Worm (Caenorhabditis elegans) whole organism, young adult: ENCODE results near the gene R13A1.5.

Experiments used
- B0035.1 ChIP-seq: sonication (generic microtip); optimal IDR thresholded peaks from 2 replicates; lab custom pipeline; 2016; ENCODE audit warnings: missing genetic modification characterization, mild to moderate bottlenecking, missing compliant biosample characterization, missing genotype, missing genetic modification reagents
- F22D6.2 ChIP-seq: sonication (generic microtip); optimal IDR thresholded peaks from 2 replicates; lab custom pipeline; 2016; ENCODE audit warnings: mild to moderate bottlenecking, missing genetic modification characterization, missing compliant biosample characterization
- F23B12.7 ChIP-seq: sonication (generic microtip); optimal IDR thresholded peaks from 2 replicates; lab custom pipeline; 2017; ENCODE audit warnings: missing genetic modification characterization, mild to moderate bottlenecking, missing compliant biosample characterization, antibody characterized with exemption, moderate library complexity; ENCODE audit not compliant: insufficient read depth
- F37B4.10 ChIP-seq: fragments of 200-800 bp; sonication (Bioruptor generic); IDR thresholded peaks from 2 replicates; pipeline ENCODE4 v1.3.6; 2022; ENCODE audit warnings: missing genetic modification characterization, missing compliant biosample characterization
- F55B11.4 ChIP-seq: sonication (generic microtip); optimal IDR thresholded peaks from 2 replicates; lab custom pipeline; 2016; ENCODE audit warnings: missing compliant biosample characterization, missing genetic modification characterization, borderline replicate concordance; ENCODE audit not compliant: insufficient read depth
- Y53G8AR.9 ChIP-seq: fragments of 200-800 bp; sonication (Bioruptor generic); conservative IDR thresholded peaks from 2 replicates; pipeline ENCODE4 v1.3.6; 2022; ENCODE audit warnings: missing genetic modification reagents, missing genetic modification characterization, missing compliant biosample characterization
- Y67H2A.10 ChIP-seq: fragments of 200-800 bp; sonication (Bioruptor generic); conservative IDR thresholded peaks from 2 replicates; pipeline ENCODE4 v1.3.6; 2022; ENCODE audit warnings: missing genetic modification reagents, missing genetic modification characterization, missing compliant biosample characterization
- Y79H2A.3 ChIP-seq: fragments of 200-800 bp; sonication (Bioruptor generic); conservative IDR thresholded peaks from 2 replicates; pipeline ENCODE4 v1.3.6; 2022; ENCODE audit warnings: missing genetic modification reagents, missing genetic modification characterization, missing compliant biosample characterization
- atf-7 ChIP-seq: sonication (generic microtip); optimal IDR thresholded peaks from 2 replicates; lab custom pipeline; 2017; ENCODE audit warnings: mild to moderate bottlenecking, missing genetic modification characterization, missing compliant biosample characterization
- attf-3 ChIP-seq: fragments of 200-800 bp; sonication (Bioruptor generic); conservative IDR thresholded peaks from 2 replicates; pipeline ENCODE4 v1.3.6; 2022; ENCODE audit warnings: missing genetic modification reagents, missing genetic modification characterization, missing compliant biosample characterization
- bed-1 ChIP-seq: fragments of 200-800 bp; sonication (Bioruptor generic); IDR thresholded peaks from 2 replicates; pipeline ENCODE4 v1.3.6; 2022; ENCODE audit warnings: missing genetic modification reagents, missing genetic modification characterization, missing compliant biosample characterization
- cebp-2 ChIP-seq: fragments of 200-800 bp; sonication (Bioruptor generic); IDR thresholded peaks from 2 replicates; pipeline ENCODE4 v1.3.6; 2022; ENCODE audit warnings: missing genetic modification characterization, missing compliant biosample characterization
- ceh-100 ChIP-seq: fragments of 200-800 bp; sonication (Bioruptor generic); IDR thresholded peaks from 2 replicates; pipeline ENCODE4 v1.3.6; 2022; ENCODE audit warnings: missing genetic modification reagents, missing genetic modification characterization, missing compliant biosample characterization
- ceh-58 ChIP-seq: fragments of 200-800 bp; sonication (Bioruptor generic); IDR thresholded peaks from 2 replicates; pipeline ENCODE4 v1.3.6; 2022; ENCODE audit warnings: missing genetic modification characterization, missing compliant biosample characterization
- ceh-91 ChIP-seq: fragments of 200-800 bp; sonication (Bioruptor generic); IDR thresholded peaks from 2 replicates; pipeline ENCODE4 v1.3.6; 2022; ENCODE audit warnings: missing genetic modification reagents, missing genetic modification characterization, missing compliant biosample characterization
- chd-7 ChIP-seq: sonication (generic microtip); optimal IDR thresholded peaks from 2 replicates; lab custom pipeline; 2016; ENCODE audit warnings: mild to moderate bottlenecking, missing genetic modification characterization, moderate library complexity, missing compliant biosample characterization
- die-1 ChIP-seq: sonication (generic microtip); optimal IDR thresholded peaks from 2 replicates; lab custom pipeline; 2016; ENCODE audit warnings: missing genotype, mild to moderate bottlenecking, missing genetic modification characterization, missing compliant biosample characterization
- egrh-3 ChIP-seq: fragments of 200-800 bp; sonication (Bioruptor generic); IDR thresholded peaks from 2 replicates; pipeline ENCODE4 v1.3.6; 2022; ENCODE audit warnings: missing genetic modification reagents, missing genetic modification characterization, missing compliant biosample characterization
- ekl-4 ChIP-seq: fragments of 200-800 bp; sonication (Bioruptor generic); IDR thresholded peaks from 2 replicates; pipeline ENCODE4 v1.3.6; 2022; ENCODE audit warnings: missing genetic modification reagents, missing genetic modification characterization, missing compliant biosample characterization
- fkh-3 ChIP-seq: sonication (generic microtip); optimal IDR thresholded peaks from 2 replicates; lab custom pipeline; 2016; ENCODE audit warnings: mild to moderate bottlenecking, missing genetic modification characterization, missing compliant biosample characterization
- let-526 ChIP-seq: fragments of 200-800 bp; sonication (Bioruptor generic); IDR thresholded peaks from 2 replicates; pipeline ENCODE4 v1.3.6; 2022; ENCODE audit warnings: missing genetic modification reagents, missing genetic modification characterization, missing compliant biosample characterization
- lin-26 ChIP-seq: fragments of 200-800 bp; sonication (Bioruptor generic); IDR thresholded peaks from 2 replicates; pipeline ENCODE4 v1.3.6; 2022; ENCODE audit warnings: missing genetic modification reagents, missing genetic modification characterization, missing compliant biosample characterization
- lir-1 ChIP-seq: fragments of 200-800 bp; sonication (Bioruptor generic); conservative IDR thresholded peaks from 2 replicates; pipeline ENCODE4 v1.3.6; 2022; ENCODE audit warnings: missing genetic modification reagents, missing genetic modification characterization, missing compliant biosample characterization
- lsy-27 ChIP-seq: sonication (generic microtip); optimal IDR thresholded peaks from 2 replicates; lab custom pipeline; 2017; ENCODE audit warnings: missing genetic modification characterization, mild to moderate bottlenecking, missing compliant biosample characterization, antibody characterized with exemption, missing genotype, borderline replicate concordance; ENCODE audit not compliant: insufficient read depth
- madf-10 ChIP-seq: sonication (generic microtip); optimal IDR thresholded peaks from 2 replicates; lab custom pipeline; 2016; ENCODE audit warnings: mild to moderate bottlenecking, missing genetic modification characterization, missing compliant biosample characterization
- madf-3 ChIP-seq: fragments of 200-800 bp; sonication (Bioruptor generic); IDR thresholded peaks from 2 replicates; pipeline ENCODE4 v1.3.6; 2022; ENCODE audit warnings: missing genetic modification reagents, missing genetic modification characterization, missing compliant biosample characterization
- madf-8 ChIP-seq: fragments of 200-800 bp; sonication (Bioruptor generic); conservative IDR thresholded peaks from 2 replicates; pipeline ENCODE4 v1.3.6; 2022; ENCODE audit warnings: missing genetic modification reagents, missing genetic modification characterization, missing compliant biosample characterization
- mcd-1 ChIP-seq: fragments of 200-800 bp; sonication (Bioruptor generic); IDR thresholded peaks from 2 replicates; pipeline ENCODE4 v1.3.6; 2022; ENCODE audit warnings: missing genetic modification reagents, missing genetic modification characterization, missing compliant biosample characterization
- mel-28 ChIP-seq: sonication (generic microtip); optimal IDR thresholded peaks from 2 replicates; lab custom pipeline; 2016; ENCODE audit warnings: borderline replicate concordance, mild to moderate bottlenecking, missing genetic modification characterization, missing compliant biosample characterization
- mes-4 ChIP-seq: sonication (generic microtip); optimal IDR thresholded peaks from 2 replicates; lab custom pipeline; 2016; ENCODE audit warnings: missing genotype, missing genetic modification characterization, missing compliant biosample characterization
- mxl-1 ChIP-seq: sonication (generic microtip); optimal IDR thresholded peaks from 2 replicates; lab custom pipeline; 2016; ENCODE audit warnings: missing genetic modification characterization, missing compliant biosample characterization
- nfya-2 ChIP-seq: fragments of 200-800 bp; sonication (Bioruptor generic); IDR thresholded peaks from 2 replicates; pipeline ENCODE4 v1.3.6; 2022; ENCODE audit warnings: missing genetic modification reagents, missing genetic modification characterization, missing compliant biosample characterization
- nhr-80 ChIP-seq: sonication (generic microtip); optimal IDR thresholded peaks from 2 replicates; lab custom pipeline; 2016; ENCODE audit warnings: missing genetic modification characterization, missing compliant biosample characterization
- nhr-90 ChIP-seq: sonication (generic microtip); optimal IDR thresholded peaks from 2 replicates; lab custom pipeline; 2016; ENCODE audit warnings: missing genotype, mild to moderate bottlenecking, missing genetic modification characterization, missing compliant biosample characterization
- pha-4 ChIP-seq: fragments of 150-350 bp; sonication (generic microtip); optimal IDR thresholded peaks from 2 replicates; lab custom pipeline; 2014; ENCODE audit warnings: missing biosample characterization, missing genetic modification reagents, missing genetic modification characterization
- rpc-1 ChIP-seq, 2 experiments: fragments of 150-350 bp in 1 of 2; sonication (generic microtip) in 1 of 2; optimal IDR thresholded peaks; 2 replicates each; lab custom pipeline; 2014 to 2018; ENCODE audit warnings: missing biosample characterization in 1 of 2, missing genetic modification characterization in 1 of 2, missing genetic modification reagents in 1 of 2, missing genotype in 1 of 2
- sdz-38 ChIP-seq: sonication (generic microtip); optimal IDR thresholded peaks from 2 replicates; lab custom pipeline; 2016; ENCODE audit warnings: missing genotype, missing genetic modification characterization, missing compliant biosample characterization
- snpc-1.3 ChIP-seq: sonication (generic microtip); optimal IDR thresholded peaks from 2 replicates; lab custom pipeline; 2017; ENCODE audit warnings: missing genetic modification characterization, mild to moderate bottlenecking, missing compliant biosample characterization, antibody characterized with exemption, moderate library complexity, missing genotype, missing genetic modification reagents; ENCODE audit not compliant: insufficient read depth
- sptf-2 ChIP-seq: fragments of 200-800 bp; sonication (Bioruptor generic); optimal IDR thresholded peaks from 2 replicates; lab custom pipeline; 2018; ENCODE audit warnings: mild to moderate bottlenecking, missing genetic modification characterization, missing compliant biosample characterization
- tbp1 ChIP-seq: fragments of 200-800 bp; sonication (Bioruptor generic); optimal IDR thresholded peaks from 2 replicates; lab custom pipeline; 2018; ENCODE audit warnings: mild to moderate bottlenecking, missing genetic modification characterization, missing compliant biosample characterization
- unc-130 ChIP-seq: sonication (generic microtip); optimal IDR thresholded peaks from 2 replicates; lab custom pipeline; 2016; ENCODE audit warnings: missing genetic modification reagents, missing genetic modification characterization, missing compliant biosample characterization
- zfh-2 ChIP-seq: fragments of 200-800 bp; sonication (Bioruptor generic); conservative IDR thresholded peaks from 2 replicates; pipeline ENCODE4 v1.3.6; 2022; ENCODE audit warnings: missing genetic modification reagents, missing genetic modification characterization, missing compliant biosample characterization
- ztf-18 ChIP-seq: sonication (generic microtip); optimal IDR thresholded peaks from 2 replicates; lab custom pipeline; 2016; ENCODE audit warnings: missing genotype, mild to moderate bottlenecking, missing genetic modification characterization, missing compliant biosample characterization
- ztf-22 ChIP-seq: fragments of 200-800 bp; sonication (Bioruptor generic); optimal IDR thresholded peaks from 2 replicates; lab custom pipeline; 2018; ENCODE audit warnings: mild to moderate bottlenecking, missing genetic modification characterization, moderate library complexity, missing compliant biosample characterization
- ztf-3 ChIP-seq: fragments of 200-800 bp; sonication (Bioruptor generic); optimal IDR thresholded peaks from 2 replicates; lab custom pipeline; 2018; ENCODE audit warnings: mild to moderate bottlenecking, missing genetic modification characterization, missing compliant biosample characterization

R13A1.5 gene

DNA sequence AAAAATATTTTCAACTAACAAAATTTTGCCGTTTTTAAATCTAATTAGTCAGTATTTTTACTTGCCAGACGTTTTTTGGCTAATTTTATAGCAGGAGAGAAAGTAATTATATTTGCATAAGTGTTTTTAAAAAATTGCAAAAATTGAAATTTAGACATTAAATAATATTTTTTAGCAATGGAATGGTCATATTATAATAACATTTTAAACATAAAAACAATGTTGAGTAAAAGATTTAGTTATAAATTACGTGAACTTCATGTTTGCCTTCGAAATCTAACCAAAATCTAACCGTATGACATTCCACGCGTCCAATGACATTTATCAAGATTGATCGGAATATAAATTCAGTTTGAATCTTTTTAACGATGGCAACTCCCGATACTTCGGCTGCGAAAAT, 37.3 kb downstream of the R13A1.5 start, which contains the start of gene C34D4.2:
TSS of gene C34D4.2 (plus strand) at position 301 of the 400 bp plus-strand sequence.
- TF ChIP-seq nhr-90 (no peak), Y67H2A.10 (GFP tag; lab: Robert Waterston, UW) (no peak), die-1 (no peak), ceh-91 (GFP tag; lab: Robert Waterston, UW) (no peak), F22D6.2 (tag; lab: Kevin White, UChicago) (no peak), Y53G8AR.9 (no peak), let-526 (GFP tag; lab: Robert Waterston, UW) (no peak), attf-3 (GFP tag; lab: Robert Waterston, UW) (no peak), sptf-2 (GFP tag; lab: Kevin White, UChicago) (no peak), F37B4.10 (GFP tag; lab: Robert Waterston, UW) (no peak), unc-130 (GFP tag; lab: Kevin White, UChicago) (no peak), Y79H2A.3 (GFP tag; lab: Robert Waterston, UW) (no peak), ekl-4 (GFP tag; lab: Robert Waterston, UW) (no peak), nhr-80 (tag; lab: Kevin White, UChicago) (no peak), ztf-3 (GFP tag; lab: Kevin White, UChicago) (no peak), mxl-1 (tag; lab: Kevin White, UChicago) (no peak), chd-7 (tag; lab: Kevin White, UChicago) (no peak), zfh-2 (GFP tag; lab: Robert Waterston, UW) (no peak)
- TF ChIP-seq, all 124 proteins: peak for 0

DNA sequence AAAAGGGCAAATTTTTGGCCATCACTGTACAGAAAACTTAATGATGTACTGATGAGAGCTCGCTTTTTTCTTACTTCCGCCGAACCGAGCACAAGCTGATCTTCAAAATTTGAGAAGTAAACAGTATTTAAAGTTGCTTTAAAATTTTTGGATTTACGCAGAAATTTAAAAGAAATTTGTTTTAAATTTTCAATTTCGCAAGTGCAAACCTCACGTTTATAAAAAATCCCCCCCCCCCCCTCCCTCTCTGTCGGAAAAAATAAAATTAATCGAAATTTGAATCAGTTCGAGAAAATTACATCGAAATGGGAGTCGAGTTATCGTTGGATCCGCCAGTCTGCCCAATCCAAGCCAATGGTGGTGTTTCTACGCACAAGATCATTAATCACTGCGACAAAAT, 38.3 kb downstream of the R13A1.5 start, which contains the start of gene C34D4.3:
TSS of gene C34D4.3 (plus strand) at position 301 of the 400 bp plus-strand sequence.
- TF ChIP-seq lin-26 (GFP tag; lab: Robert Waterston, UW) (no peak), sptf-2 (GFP tag; lab: Kevin White, UChicago) (no peak), F23B12.7 (tag; lab: Kevin White, UChicago) (no peak), mel-28 (tag; lab: Kevin White, UChicago) (no peak), B0035.1 (tag; lab: Kevin White, UChicago) (no peak), mxl-1 (tag; lab: Kevin White, UChicago) (no peak), rpc-1 (optimal IDR thresholded peaks at IDR 0.05; lab: Kevin White, UChicago) (no peak), rpc-1 (tag; optimal IDR thresholded peaks at IDR 0.05; lab: Kevin White, UChicago) (no peak), ztf-22 (GFP tag; lab: Kevin White, UChicago) (no peak), tbp1 (GFP tag; lab: Kevin White, UChicago) (no peak), madf-3 (GFP tag; lab: Robert Waterston, UW) (no peak), lsy-27 (no peak), fkh-3 (no peak), atf-7 (tag; lab: Kevin White, UChicago) (no peak), ceh-58 (GFP tag; lab: Robert Waterston, UW) (no peak), cebp-2 (GFP tag; lab: Robert Waterston, UW) (no peak), snpc-1.3 (tag; lab: Kevin White, UChicago) (no peak), ztf-18 (tag; lab: Kevin White, UChicago) (no peak), zfh-2 (GFP tag; lab: Robert Waterston, UW) (no peak)

DNA sequence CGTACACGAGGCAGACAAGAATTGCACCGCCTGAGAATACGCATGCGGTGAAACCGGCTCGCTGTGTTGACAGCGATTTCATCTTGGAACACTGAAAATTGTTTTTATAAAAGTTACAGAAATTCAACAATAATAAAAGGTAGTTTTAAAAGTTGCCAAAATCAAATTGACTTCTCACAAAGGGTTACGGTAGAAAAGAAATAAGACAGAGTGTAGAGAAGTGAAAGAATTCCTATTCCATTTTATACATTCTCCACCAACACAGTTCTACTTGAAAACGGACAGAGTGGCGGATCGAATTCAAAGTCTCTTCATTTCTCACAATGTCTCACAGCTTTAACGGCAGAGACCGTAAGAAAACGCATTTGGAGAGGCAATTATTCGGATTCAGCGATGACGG, 39.2 kb downstream of the R13A1.5 start, which contains the start of gene col-113:
TSS of gene col-113 (minus strand) at position 101 of the 400 bp plus-strand sequence.
- no peak for TF ChIP-seq pha-4
- no peak for TF ChIP-seq mes-4
- TF ChIP-seq mcd-1 (GFP tag; lab: Robert Waterston, UW), result no peak
- TF ChIP-seq nfya-2 (GFP tag; lab: Robert Waterston, UW), result no peak
- no peak for TF ChIP-seq sdz-38
- no peak for TF ChIP-seq lir-1
- no peak for TF ChIP-seq F55B11.4 (tag; lab: Kevin White, UChicago)
- no peak for TF ChIP-seq F22D6.2 (tag; lab: Kevin White, UChicago)
- TF ChIP-seq ceh-58 (GFP tag; lab: Robert Waterston, UW), result no peak
- no peak for TF ChIP-seq ceh-100
- TF ChIP-seq nhr-90, result no peak
- TF ChIP-seq chd-7 (tag; lab: Kevin White, UChicago), result no peak
- no peak for TF ChIP-seq mel-28 (tag; lab: Kevin White, UChicago)
- TF ChIP-seq madf-8 (GFP tag; lab: Robert Waterston, UW), result no peak
- TF ChIP-seq egrh-3 (GFP tag; lab: Robert Waterston, UW), result no peak
- TF ChIP-seq madf-10 (tag; lab: Kevin White, UChicago), result no peak
- TF ChIP-seq bed-1, result no peak
- no peak for TF ChIP-seq ekl-4 (GFP tag; lab: Robert Waterston, UW)
